Worm (Caenorhabditis elegans) whole organism, L3 larva: ENCODE measurements around the gene H11E01.2.

Experiments
- R02D3.7 ChIP-seq: fragments of 150-350 bp; optimal IDR thresholded peaks from 2 replicates; lab custom pipeline; 2014; ENCODE audit warnings: missing biosample characterization, missing genetic modification characterization
- ZK546.5 ChIP-seq: sonication (generic microtip); optimal IDR thresholded peaks from 2 replicates; lab custom pipeline; 2017; ENCODE audit warnings: missing biosample characterization, missing genetic modification characterization
- aly-2 ChIP-seq: fragments of 150-350 bp; optimal IDR thresholded peaks from 2 replicates; lab custom pipeline; 2014; ENCODE audit warnings: missing biosample characterization, missing genetic modification characterization
- ama-1 ChIP-seq: fragments of 150-350 bp; optimal IDR thresholded peaks from 2 replicates; lab custom pipeline; 2018
- ceh-28 ChIP-seq: fragments of 150-350 bp; optimal IDR thresholded peaks from 2 replicates; lab custom pipeline; 2014; ENCODE audit warnings: missing biosample characterization, missing genetic modification reagents, missing genetic modification characterization
- ceh-82 ChIP-seq: fragments of 150-350 bp; optimal IDR thresholded peaks from 2 replicates; lab custom pipeline; 2014; ENCODE audit warnings: missing biosample characterization, missing genetic modification characterization
- daf-12 ChIP-seq: fragments of 150-350 bp; optimal IDR thresholded peaks from 2 replicates; lab custom pipeline; 2014; ENCODE audit warnings: missing biosample characterization, missing genetic modification reagents, missing genetic modification characterization
- egl-27 ChIP-seq: sonication (generic microtip); optimal IDR thresholded peaks from 4 replicates; lab custom pipeline; 2017; ENCODE audit warnings: missing biosample characterization, missing genetic modification reagents, missing genetic modification characterization
- elt-2 ChIP-seq: sonication (generic microtip); optimal IDR thresholded peaks from 2 replicates; lab custom pipeline; 2016; ENCODE audit warnings: missing genetic modification reagents, mild to moderate bottlenecking, missing genetic modification characterization, missing compliant biosample characterization
- elt-3 ChIP-seq, 3 experiments: fragments of 150-350 bp in 1 of 3; sonication (generic microtip) in 2 of 3; optimal IDR thresholded peaks; 2 replicates in 2 of 3; 4 replicates in 1 of 3; lab custom pipeline; 2014 to 2017; ENCODE audit warnings: missing biosample characterization in 3 of 3, missing genetic modification characterization in 3 of 3
- eor-1 ChIP-seq, 2 experiments: fragments of 150-350 bp; optimal IDR thresholded peaks; 2 replicates each; lab custom pipeline; 2014 to 2018; ENCODE audit warnings: missing biosample characterization in 2 of 2, missing genetic modification characterization in 2 of 2
- fkh-10 ChIP-seq: sonication (generic microtip); optimal IDR thresholded peaks from 2 replicates; lab custom pipeline; 2017; ENCODE audit warnings: missing biosample characterization, missing genetic modification reagents, missing genetic modification characterization
- fkh-2 ChIP-seq: fragments of 150-350 bp; optimal IDR thresholded peaks from 2 replicates; lab custom pipeline; 2014; ENCODE audit warnings: missing biosample characterization, missing genetic modification reagents, missing genetic modification characterization
- fos-1 ChIP-seq: fragments of 150-350 bp; optimal IDR thresholded peaks from 2 replicates; lab custom pipeline; 2014; ENCODE audit warnings: missing biosample characterization, missing genetic modification characterization
- hmg-11 ChIP-seq: sonication (generic microtip); optimal IDR thresholded peaks from 2 replicates; lab custom pipeline; 2016; ENCODE audit warnings: missing genetic modification characterization, missing compliant biosample characterization
- jun-1 ChIP-seq: fragments of 150-350 bp; optimal IDR thresholded peaks from 2 replicates; lab custom pipeline; 2014; ENCODE audit warnings: missing biosample characterization, missing genetic modification reagents, missing genetic modification characterization
- lin-15B ChIP-seq: fragments of 150-350 bp; optimal IDR thresholded peaks from 2 replicates; lab custom pipeline; 2014; ENCODE audit warnings: missing biosample characterization, missing genetic modification characterization
- lin-39 ChIP-seq: fragments of 150-350 bp; optimal IDR thresholded peaks from 2 replicates; lab custom pipeline; 2018; ENCODE audit warnings: missing biosample characterization, missing genetic modification reagents, missing genetic modification characterization
- mdl-1 ChIP-seq: fragments of 150-350 bp; optimal IDR thresholded peaks from 2 replicates; lab custom pipeline; 2014; ENCODE audit warnings: missing biosample characterization, missing genetic modification characterization
- mml-1 ChIP-seq: fragments of 150-350 bp; sonication (generic microtip); optimal IDR thresholded peaks from 3 replicates; lab custom pipeline; 2014; ENCODE audit warnings: missing biosample characterization, missing genetic modification characterization
- nhr-11 ChIP-seq: fragments of 150-350 bp; optimal IDR thresholded peaks from 2 replicates; lab custom pipeline; 2014; ENCODE audit warnings: missing biosample characterization, missing genetic modification characterization
- nhr-23 ChIP-seq: fragments of 150-350 bp; optimal IDR thresholded peaks from 2 replicates; lab custom pipeline; 2014; ENCODE audit warnings: missing biosample characterization, missing genetic modification reagents, missing genetic modification characterization
- nhr-237 ChIP-seq: fragments of 150-350 bp; optimal IDR thresholded peaks from 2 replicates; lab custom pipeline; 2014; ENCODE audit warnings: missing biosample characterization, missing genetic modification characterization
- nhr-25 ChIP-seq: sonication (generic microtip); optimal IDR thresholded peaks from 2 replicates; lab custom pipeline; 2017; ENCODE audit warnings: missing biosample characterization, missing genetic modification characterization
- nhr-28 ChIP-seq: fragments of 150-350 bp; optimal IDR thresholded peaks from 2 replicates; lab custom pipeline; 2014; ENCODE audit warnings: missing biosample characterization, missing genetic modification characterization
- nhr-76 ChIP-seq: fragments of 150-350 bp; sonication (generic microtip); optimal IDR thresholded peaks from 5 replicates; lab custom pipeline; 2014; ENCODE audit warnings: missing biosample characterization, missing genetic modification characterization
- nhr-77 ChIP-seq: fragments of 150-350 bp; optimal IDR thresholded peaks from 2 replicates; lab custom pipeline; 2014; ENCODE audit warnings: missing biosample characterization, missing genetic modification characterization
- pha-4 ChIP-seq: fragments of 150-350 bp; optimal IDR thresholded peaks from 2 replicates; lab custom pipeline; 2014; ENCODE audit warnings: missing biosample characterization, missing genetic modification reagents, missing genetic modification characterization
- pqm-1 ChIP-seq: fragments of 150-350 bp; optimal IDR thresholded peaks from 2 replicates; lab custom pipeline; 2017; ENCODE audit warnings: missing biosample characterization, missing genetic modification characterization, inconsistent platforms
- sea-2 ChIP-seq: fragments of 150-350 bp; sonication (generic microtip); optimal IDR thresholded peaks from 4 replicates; lab custom pipeline; 2014; ENCODE audit warnings: missing biosample characterization, missing genetic modification reagents, missing genetic modification characterization
- skn-1 ChIP-seq: fragments of 150-350 bp; optimal IDR thresholded peaks from 2 replicates; lab custom pipeline; 2014; ENCODE audit warnings: missing biosample characterization, missing genetic modification characterization
- tbx-2 ChIP-seq: sonication (generic microtip); optimal IDR thresholded peaks from 2 replicates; lab custom pipeline; 2016; ENCODE audit warnings: mild to moderate bottlenecking, missing genetic modification characterization, missing compliant biosample characterization
- unc-39 ChIP-seq: sonication (generic microtip); optimal IDR thresholded peaks from 4 replicates; lab custom pipeline; 2017; ENCODE audit warnings: missing biosample characterization, missing genetic modification characterization
- unc-62 ChIP-seq: fragments of 150-350 bp; sonication (generic microtip); optimal IDR thresholded peaks from 4 replicates; lab custom pipeline; 2014; ENCODE audit warnings: missing biosample characterization, missing genetic modification reagents, missing genetic modification characterization
- zag-1 ChIP-seq: fragments of 150-350 bp; optimal IDR thresholded peaks from 2 replicates; lab custom pipeline; 2014; ENCODE audit warnings: missing biosample characterization, missing genetic modification characterization
- ztf-11 ChIP-seq: fragments of 150-350 bp; optimal IDR thresholded peaks from 2 replicates; lab custom pipeline; 2014; ENCODE audit warnings: missing biosample characterization, missing genetic modification characterization

H11E01.2 gene

DNA sequence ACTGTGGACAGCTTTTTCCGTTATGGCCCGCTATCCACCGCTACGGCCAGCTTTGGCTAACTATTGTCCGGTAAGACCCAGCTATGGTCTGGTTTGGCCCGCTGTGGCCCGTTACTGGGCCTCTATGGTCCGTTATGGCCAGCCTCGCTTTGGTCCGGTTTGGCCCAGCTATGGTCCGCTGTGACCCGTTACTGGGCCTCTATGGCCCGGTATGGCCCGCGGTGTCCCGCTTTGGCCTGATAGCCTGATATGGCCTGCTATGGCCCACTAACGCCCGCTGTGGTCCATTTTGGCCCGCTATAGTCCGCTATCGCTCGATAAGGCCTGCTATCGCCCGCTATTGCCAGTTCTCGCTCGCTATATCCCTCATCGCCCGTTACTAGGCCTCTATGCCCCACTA, 18.3 kb upstream of the H11E01.2 start:
- no peak for TF ChIP-seq nhr-76 (tag; lab: Kevin White, UChicago)
- TF ChIP-seq nhr-237 (tag; lab: Kevin White, UChicago): no peak
- TF ChIP-seq mml-1: no peak
- TF ChIP-seq zag-1 (tag; lab: Kevin White, UChicago): no peak

DNA sequence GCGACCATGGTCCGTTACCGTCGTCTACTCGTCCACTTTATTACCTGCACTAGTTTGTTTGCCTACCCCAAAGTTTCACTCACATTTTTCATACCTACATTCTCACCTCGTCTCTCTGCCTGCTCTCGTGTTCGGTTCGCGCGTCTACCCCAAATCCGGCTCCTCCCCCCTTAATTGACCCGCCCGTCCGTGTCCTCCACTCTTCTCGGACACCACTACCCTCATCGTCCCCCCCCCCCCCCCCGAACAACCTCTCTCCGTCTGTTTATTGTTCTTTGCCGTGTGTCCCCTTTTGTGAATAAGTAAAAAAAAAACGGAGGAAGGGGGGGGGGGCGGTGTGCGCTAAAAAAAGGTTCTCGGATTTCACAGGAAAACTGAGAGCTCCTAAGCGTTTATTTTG, 17.8 kb upstream of the H11E01.2 start:
- TF ChIP-seq hmg-11 (tag; lab: Kevin White, UChicago) (no peak), egl-27 (tag; lab: Kevin White, UChicago) (no peak), daf-12 (tag; lab: Kevin White, UChicago) (no peak)
- TF ChIP-seq, all 47 proteins: peak for 0

- TF ChIP-seq elt-2 (tag; lab: Kevin White, UChicago) (peak; percentile 75), unc-62 (GFP tag; lab: Kevin White, UChicago) (no peak)
Observed at ce11 chrX:1603709-1604108, 17.1 kb upstream of the H11E01.2 start.

DNA sequence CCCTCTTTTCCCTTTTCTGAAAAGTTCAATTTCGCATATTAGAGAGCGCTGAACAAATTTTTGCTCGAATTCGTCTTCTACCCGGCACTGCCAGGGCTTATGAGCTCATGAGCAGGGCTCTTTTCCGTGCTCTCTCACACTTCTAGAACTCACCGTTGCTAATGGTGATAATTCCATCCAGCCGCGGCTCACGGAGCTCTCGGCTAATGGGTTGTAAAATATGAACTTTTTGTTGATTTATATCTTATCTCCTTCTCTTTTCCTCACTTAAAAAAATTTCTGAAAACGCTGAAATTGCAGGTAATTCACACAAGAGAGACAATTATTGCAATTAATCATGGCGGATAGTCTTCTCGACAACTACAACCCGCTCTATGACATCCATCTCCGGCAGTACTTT, 16.3 kb upstream of the H11E01.2 start, which contains the start of gene H11E01.3:
Gene H11E01.3, plus strand, starts transcription at position 301 of the 400 bp plus-strand sequence.
- TF ChIP-seq nhr-76 (tag; lab: Kevin White, UChicago): no peak
- no peak for TF ChIP-seq elt-2 (tag; lab: Kevin White, UChicago)
- TF ChIP-seq skn-1: no peak
- no peak for TF ChIP-seq mdl-1 (tag; lab: Kevin White, UChicago)
- no peak for TF ChIP-seq hmg-11 (tag; lab: Kevin White, UChicago)
- TF ChIP-seq jun-1 (tag; lab: Kevin White, UChicago): no peak
- no peak for TF ChIP-seq tbx-2

- TF ChIP-seq nhr-77 (tag; lab: Kevin White, UChicago) (no peak), fos-1 (tag; lab: Kevin White, UChicago) (no peak), lin-15B (tag; lab: Kevin White, UChicago) (no peak), nhr-28 (tag; lab: Kevin White, UChicago) (no peak), ztf-11 (tag; lab: Kevin White, UChicago) (no peak), pha-4 (tag; lab: Kevin White, UChicago) (no peak), ama-1 (lab: Kevin White, UChicago) (no peak), ZK546.5 (tag; lab: Kevin White, UChicago) (no peak), nhr-11 (tag; lab: Kevin White, UChicago) (no peak), jun-1 (tag; lab: Kevin White, UChicago) (no peak), aly-2 (tag; lab: Kevin White, UChicago) (no peak)
Observed at ce11 chrX:1612948-1613347, 7.9 kb upstream of the H11E01.2 start.

DNA sequence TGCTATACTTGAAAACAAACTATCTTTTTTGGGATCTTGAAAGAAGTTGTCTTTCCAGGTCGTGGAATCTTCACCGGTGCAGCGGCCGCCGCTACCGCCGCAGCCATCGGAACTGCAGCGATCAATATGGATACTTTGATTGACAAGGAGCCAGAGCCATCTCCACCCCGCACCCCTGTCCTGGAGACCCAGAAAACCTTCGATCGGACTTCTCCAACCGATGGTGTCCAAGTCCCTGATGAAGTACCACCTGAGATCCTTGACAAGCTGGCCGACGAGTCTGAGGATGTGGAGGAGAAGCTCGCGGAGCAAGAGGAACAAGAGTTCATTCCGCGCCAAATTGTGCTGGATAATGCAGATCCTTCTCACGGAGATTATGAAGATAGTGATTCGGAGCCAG, 7.0 kb upstream of the H11E01.2 start:
- TF ChIP-seq ztf-11 (tag; lab: Kevin White, UChicago) (no peak), eor-1 (tag; optimal IDR thresholded peaks at IDR 0.05; lab: Kevin White, UChicago) (no peak), pha-4 (tag; lab: Kevin White, UChicago) (no peak)

ce11 chrX:1623048-1623447, 2.2 kb downstream of the H11E01.2 start:
- TF ChIP-seq nhr-77 (tag; lab: Kevin White, UChicago) (no peak), ceh-82 (tag; lab: Kevin White, UChicago) (no peak), nhr-28 (tag; lab: Kevin White, UChicago) (no peak), eor-1 (tag; optimal IDR thresholded peaks at IDR 0.05; lab: Kevin White, UChicago) (no peak), ZK546.5 (tag; lab: Kevin White, UChicago) (no peak), lin-39 (tag; lab: Kevin White, UChicago) (no peak)

DNA sequence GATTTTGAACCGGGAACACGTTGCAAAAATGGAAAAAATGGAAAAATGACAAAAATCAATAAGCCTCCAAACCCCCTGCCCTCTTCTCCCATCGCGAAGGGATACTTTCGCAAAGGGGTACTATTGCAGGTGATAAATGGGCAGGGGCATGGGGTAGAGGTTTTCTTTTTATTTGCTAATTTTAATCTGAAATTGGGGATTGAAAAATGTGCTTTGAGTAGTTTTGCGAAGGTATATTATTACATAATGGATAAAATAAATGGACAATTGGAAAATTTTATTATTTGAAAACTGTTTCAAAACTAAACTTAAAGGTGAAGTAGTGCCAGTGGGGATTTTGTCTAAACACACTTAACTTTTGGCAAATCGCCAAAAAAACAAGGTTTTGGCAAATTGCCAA, 6.2 kb downstream of the H11E01.2 start:
- peak; percentile 90 for TF ChIP-seq nhr-28 (tag; lab: Kevin White, UChicago)
- TF ChIP-seq mdl-1 (tag; lab: Kevin White, UChicago): peak; percentile 27
- peak; percentile 98 for TF ChIP-seq tbx-2
- peak; percentile 89 for TF ChIP-seq unc-62 (GFP tag; lab: Kevin White, UChicago)
- TF ChIP-seq egl-27 (tag; lab: Kevin White, UChicago): peak; percentile 97
- TF ChIP-seq fkh-2 (tag; lab: Kevin White, UChicago): peak; percentile 36
- TF ChIP-seq fkh-10 (GFP tag; lab: Kevin White, UChicago): peak; percentile 99
- no peak for TF ChIP-seq sea-2 (GFP tag; lab: Kevin White, UChicago)
- TF ChIP-seq nhr-23 (tag; lab: Kevin White, UChicago): peak; percentile 96
- peak; percentile 62 for TF ChIP-seq ZK546.5 (tag; lab: Kevin White, UChicago)
- peak; percentile 88 for TF ChIP-seq pqm-1 (tag; lab: Kevin White, UChicago)
- peak; percentile 54 for TF ChIP-seq unc-39 (tag; lab: Kevin White, UChicago)
- TF ChIP-seq R02D3.7: peak; percentile 91
- TF ChIP-seq skn-1: peak; percentile 96
- peak in 2 of 3 experiments; percentile 84 to 98 for TF ChIP-seq elt-3 (tag; optimal IDR thresholded peaks at IDR 0.05; lab: Kevin White, UChicago)
- peak; percentile 89 for TF ChIP-seq nhr-76 (tag; lab: Kevin White, UChicago)
- peak; percentile 100 for TF ChIP-seq ceh-28 (tag; lab: Kevin White, UChicago)
- peak; percentile 97 for TF ChIP-seq ceh-82 (tag; lab: Kevin White, UChicago)
- TF ChIP-seq ztf-11 (tag; lab: Kevin White, UChicago): peak; percentile 14
- TF ChIP-seq jun-1 (tag; lab: Kevin White, UChicago): peak; percentile 99
- TF ChIP-seq pha-4 (tag; lab: Kevin White, UChicago): peak; percentile 98
- TF ChIP-seq fos-1 (tag; lab: Kevin White, UChicago): peak; percentile 97
- peak; percentile 95 for TF ChIP-seq nhr-11 (tag; lab: Kevin White, UChicago)
- TF ChIP-seq ama-1 (lab: Kevin White, UChicago): no peak
- peak; percentile 84 for TF ChIP-seq nhr-25 (tag; lab: Kevin White, UChicago)
